Worm (Caenorhabditis elegans): ENCODE results near the gene ZK470.4.

The ZK470.4 gene

DNA sequence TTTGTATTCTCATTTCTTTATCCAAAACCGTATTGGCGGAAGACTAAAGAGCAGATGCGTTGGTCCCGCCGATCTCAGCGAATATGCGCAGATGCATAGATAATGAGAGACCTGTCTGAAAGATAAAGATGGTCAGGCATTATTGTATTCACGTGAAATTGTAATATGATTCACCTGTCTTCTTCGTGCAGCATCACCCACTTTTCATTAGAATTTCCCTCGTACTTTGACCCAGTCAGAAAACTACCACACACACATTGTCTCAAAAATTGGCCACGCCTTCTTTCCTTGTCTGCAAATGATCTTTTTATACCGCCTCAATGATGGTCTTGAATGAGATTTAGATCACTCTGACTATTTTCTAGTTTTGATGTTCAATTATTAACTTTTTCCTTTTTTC is 6.5 kb upstream of the ZK470.4 start:
- TF ChIP-seq ceh-13 (GFP tag; optimal IDR thresholded peaks at IDR 0.05) (no peak), flt-1 (GFP tag; IDR thresholded peaks at IDR 0.05) (no peak), aly-1 (tag; optimal IDR thresholded peaks at IDR 0.05) (no peak), sea-1 (GFP tag; conservative IDR thresholded peaks at IDR 0.05) (no peak), B0310.2 (tag; optimal IDR thresholded peaks at IDR 0.05) (no peak), hnd-1 (tag; optimal IDR thresholded peaks at IDR 0.05) (no peak), tbx-11 (GFP tag; IDR thresholded peaks at IDR 0.05) (no peak), F13C5.2 (tag; optimal IDR thresholded peaks at IDR 0.05) (no peak), ets-7 (tag; optimal IDR thresholded peaks at IDR 0.05) (no peak), hmbx-1 (tag; optimal IDR thresholded peaks at IDR 0.05) (no peak), hmg-4 (GFP tag; optimal IDR thresholded peaks at IDR 0.05) (no peak)

DNA sequence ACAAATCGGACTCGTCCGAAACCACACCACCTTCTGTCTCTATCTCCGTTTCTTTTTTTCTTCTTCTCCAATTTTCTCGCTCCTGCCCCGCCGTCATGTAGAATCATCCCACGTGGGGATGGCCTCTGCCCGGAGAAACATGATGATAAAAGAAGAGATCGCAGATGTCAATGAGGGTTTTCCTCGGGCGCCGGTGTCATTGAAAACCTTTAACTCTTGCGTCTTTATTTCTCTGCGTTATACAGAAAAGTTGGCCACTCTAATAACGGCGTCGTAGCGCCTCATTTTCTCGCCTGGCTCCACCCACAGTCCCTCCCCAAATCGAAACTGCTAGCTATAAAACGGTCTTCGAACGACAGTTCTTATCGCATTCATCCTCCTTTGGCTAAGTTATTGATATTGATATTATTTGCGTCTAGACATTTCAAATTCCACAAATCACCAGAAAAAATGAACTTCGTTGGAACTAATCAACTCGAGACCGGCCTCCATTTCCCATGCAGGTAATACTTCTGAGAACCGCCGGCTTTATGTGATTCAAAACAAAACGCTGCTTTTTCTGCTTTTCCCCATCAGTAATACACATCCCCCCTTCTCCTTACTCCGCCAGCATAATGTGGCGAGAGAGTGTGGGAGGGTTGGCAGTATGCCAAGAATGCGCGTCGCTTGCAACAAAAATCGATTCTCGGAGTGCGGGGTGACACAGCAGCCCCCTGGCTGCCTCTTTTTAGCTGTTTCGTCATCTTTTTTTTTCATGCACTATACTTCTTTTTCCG is 5.7 kb upstream of the ZK470.4 start:
- TF ChIP-seq ama-1 (optimal IDR thresholded peaks at IDR 0.05) (no peak), F13C5.2 (tag; optimal IDR thresholded peaks at IDR 0.05) (peak; percentile 31), tbx-11 (GFP tag; IDR thresholded peaks at IDR 0.05) (peak; percentile 54; the same call in 1 of the 2 replicates), ets-7 (tag; optimal IDR thresholded peaks at IDR 0.05) (no peak)

DNA sequence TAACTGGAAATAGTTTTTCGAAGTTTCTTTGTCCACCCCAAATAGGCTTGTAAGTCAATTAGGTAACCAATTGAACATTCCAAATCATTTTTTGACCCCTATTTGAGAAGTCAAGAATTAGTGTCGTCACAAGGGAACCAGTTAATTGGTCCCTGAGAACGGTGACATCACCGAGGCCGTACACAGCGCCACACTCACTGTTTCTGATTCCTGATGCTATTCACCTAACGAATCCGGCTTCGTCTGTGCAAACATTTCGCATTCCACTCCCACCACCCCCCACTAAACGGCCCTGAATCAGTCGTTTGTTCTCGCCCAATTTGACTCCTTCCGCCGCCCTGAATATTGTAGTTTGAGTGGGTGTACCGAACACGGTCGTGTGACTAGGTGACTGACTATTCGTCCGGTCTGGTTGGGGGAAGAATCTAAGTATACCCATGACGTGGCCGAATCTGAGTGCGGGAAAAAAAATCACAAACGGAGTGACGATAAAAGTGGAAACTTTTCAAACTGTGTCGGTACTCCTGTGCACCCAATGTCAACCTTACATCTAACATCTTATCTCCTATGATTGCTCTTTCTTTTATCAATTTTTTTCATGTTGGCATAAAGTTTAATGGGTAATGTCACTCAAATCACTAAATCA is 4.7 kb upstream of the ZK470.4 start:
- TF ChIP-seq ceh-13 (GFP tag; optimal IDR thresholded peaks at IDR 0.05), result no peak
- no peak for TF ChIP-seq ets-7 (tag; optimal IDR thresholded peaks at IDR 0.05)
- TF ChIP-seq hmbx-1 (tag; optimal IDR thresholded peaks at IDR 0.05), result no peak
- TF ChIP-seq B0310.2 (tag; optimal IDR thresholded peaks at IDR 0.05), result no peak
- no peak for TF ChIP-seq ama-1 (optimal IDR thresholded peaks at IDR 0.05)
- TF ChIP-seq hnd-1 (tag; optimal IDR thresholded peaks at IDR 0.05), result no peak
- no peak for TF ChIP-seq hmg-4 (GFP tag; optimal IDR thresholded peaks at IDR 0.05)
- no peak for TF ChIP-seq flt-1 (GFP tag; IDR thresholded peaks at IDR 0.05)
- no peak for TF ChIP-seq ceh-36 (tag; optimal IDR thresholded peaks at IDR 0.05)
- no peak for TF ChIP-seq F13C5.2 (tag; optimal IDR thresholded peaks at IDR 0.05)
- no peak for TF ChIP-seq scrt-1 (GFP tag; IDR thresholded peaks at IDR 0.05)
- no peak for TF ChIP-seq pes-1 (GFP tag; IDR thresholded peaks at IDR 0.05)
- TF ChIP-seq tbx-11 (GFP tag; IDR thresholded peaks at IDR 0.05), result no peak
- TF ChIP-seq tra-4 (tag; optimal IDR thresholded peaks at IDR 0.05), result no peak
- TF ChIP-seq sea-1 (GFP tag; conservative IDR thresholded peaks at IDR 0.05), result no peak

DNA sequence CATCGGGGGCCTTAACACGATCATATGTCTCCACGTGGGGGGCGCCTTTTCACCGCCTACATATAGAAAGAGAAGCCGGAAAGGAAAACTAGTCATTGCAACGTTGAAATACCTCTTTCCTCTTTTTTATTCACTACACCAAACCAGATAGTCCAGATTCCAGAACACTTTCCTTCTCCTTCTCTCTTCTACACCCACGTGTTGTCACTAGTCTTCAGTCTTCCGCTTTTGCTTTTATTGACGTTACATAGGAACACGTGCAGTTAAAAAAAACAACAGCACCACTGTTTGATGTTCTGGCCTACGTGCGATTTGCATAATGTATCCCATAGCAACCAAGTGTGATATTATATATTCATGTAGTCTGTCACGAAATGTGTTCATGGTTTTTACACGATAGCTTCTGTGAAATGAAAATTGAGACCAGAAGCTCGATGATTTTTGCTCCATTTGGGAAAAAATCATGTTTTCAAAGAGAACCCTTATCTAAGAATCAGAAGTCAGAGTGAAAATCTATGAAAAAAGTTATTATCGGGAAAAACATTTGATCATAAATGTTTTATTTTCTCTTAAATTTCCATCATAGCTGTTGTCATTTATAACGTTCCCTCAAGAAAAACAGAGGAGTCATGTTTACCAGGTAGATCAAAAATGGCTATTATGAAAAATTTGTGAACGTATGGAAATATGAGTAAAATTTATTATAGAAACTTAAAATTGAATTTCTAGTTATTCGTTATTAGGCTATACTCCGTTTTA is 3.9 kb upstream of the ZK470.4 start:
- TF ChIP-seq ama-1 (optimal IDR thresholded peaks at IDR 0.05), result no peak
- TF ChIP-seq scrt-1 (GFP tag; IDR thresholded peaks at IDR 0.05), result no peak
- TF ChIP-seq sea-1 (GFP tag; conservative IDR thresholded peaks at IDR 0.05), result no peak
- no peak for TF ChIP-seq tbx-11 (GFP tag; IDR thresholded peaks at IDR 0.05)

DNA sequence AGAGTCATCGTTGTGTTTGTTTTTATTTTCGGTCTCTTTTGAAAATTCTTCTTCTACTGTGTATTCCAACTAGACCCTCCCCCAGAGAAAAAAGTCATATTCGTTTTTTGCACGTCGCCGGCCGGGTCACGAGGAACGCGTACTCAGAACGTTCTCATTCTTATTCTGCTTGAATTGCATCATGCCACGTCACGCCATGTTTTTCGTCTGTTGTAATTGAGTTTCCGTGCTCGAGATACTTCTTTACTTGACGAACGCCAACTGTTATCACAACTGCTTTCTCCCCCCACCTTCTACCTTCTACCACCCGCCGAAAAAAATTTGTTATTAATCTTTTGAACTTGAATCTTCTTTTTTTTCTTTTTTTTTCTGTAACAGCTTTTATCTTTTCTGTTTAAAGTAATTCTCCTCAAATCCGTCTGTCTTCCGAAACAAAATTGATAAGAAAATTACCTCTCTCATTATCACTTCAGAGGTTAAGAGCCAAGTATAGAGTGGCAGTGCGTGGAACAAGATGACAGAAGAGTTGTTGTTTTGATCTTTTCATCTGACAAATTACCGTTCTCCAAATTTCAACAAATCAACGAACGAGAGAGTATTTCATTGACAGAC is 3.2 kb upstream of the ZK470.4 start:
- TF ChIP-seq pes-1 (GFP tag; IDR thresholded peaks at IDR 0.05), result no peak
- TF ChIP-seq scrt-1 (GFP tag; IDR thresholded peaks at IDR 0.05), result no peak
- TF ChIP-seq flt-1 (GFP tag; IDR thresholded peaks at IDR 0.05), result no peak
- TF ChIP-seq F13C5.2 (tag; optimal IDR thresholded peaks at IDR 0.05), result no peak
- TF ChIP-seq tbx-37 (GFP tag; conservative IDR thresholded peaks at IDR 0.05), result no peak
- no peak for TF ChIP-seq tra-4 (tag; optimal IDR thresholded peaks at IDR 0.05)
- TF ChIP-seq hmbx-1 (tag; optimal IDR thresholded peaks at IDR 0.05), result no peak
- no peak for TF ChIP-seq aly-1 (tag; optimal IDR thresholded peaks at IDR 0.05)
- TF ChIP-seq ama-1 (optimal IDR thresholded peaks at IDR 0.05), result no peak
- no peak for TF ChIP-seq B0310.2 (tag; optimal IDR thresholded peaks at IDR 0.05)
- TF ChIP-seq ceh-13 (GFP tag; optimal IDR thresholded peaks at IDR 0.05), result no peak
- no peak for TF ChIP-seq hnd-1 (tag; optimal IDR thresholded peaks at IDR 0.05)
- TF ChIP-seq hmg-4 (GFP tag; optimal IDR thresholded peaks at IDR 0.05), result no peak
- TF ChIP-seq tbx-11 (GFP tag; IDR thresholded peaks at IDR 0.05), result no peak
- TF ChIP-seq sea-1 (GFP tag; conservative IDR thresholded peaks at IDR 0.05), result no peak
- no peak for TF ChIP-seq ets-7 (tag; optimal IDR thresholded peaks at IDR 0.05)

DNA sequence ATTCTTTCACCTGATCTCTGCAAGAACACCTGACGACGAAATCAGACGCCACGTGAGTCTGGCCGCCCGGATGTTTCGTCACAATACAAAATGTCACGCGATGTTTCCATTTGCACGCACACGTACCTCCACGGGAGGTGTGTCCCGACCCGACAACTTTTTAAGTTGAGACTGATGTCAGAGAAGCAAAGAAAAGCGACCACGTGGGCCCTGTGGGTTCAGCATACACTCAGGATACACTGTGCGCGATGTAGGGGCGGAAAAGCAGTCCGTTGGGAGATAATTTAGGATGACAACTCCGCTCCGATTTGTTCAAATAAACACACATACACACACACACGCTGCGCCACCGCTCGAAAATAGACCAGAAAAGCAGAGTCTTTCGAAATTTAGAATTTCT is 2.6 kb upstream of the ZK470.4 start:
- no peak for TF ChIP-seq ceh-13 (GFP tag; optimal IDR thresholded peaks at IDR 0.05)
- no peak for TF ChIP-seq ama-1 (optimal IDR thresholded peaks at IDR 0.05)
- TF ChIP-seq hmbx-1 (tag; optimal IDR thresholded peaks at IDR 0.05), result no peak

DNA sequence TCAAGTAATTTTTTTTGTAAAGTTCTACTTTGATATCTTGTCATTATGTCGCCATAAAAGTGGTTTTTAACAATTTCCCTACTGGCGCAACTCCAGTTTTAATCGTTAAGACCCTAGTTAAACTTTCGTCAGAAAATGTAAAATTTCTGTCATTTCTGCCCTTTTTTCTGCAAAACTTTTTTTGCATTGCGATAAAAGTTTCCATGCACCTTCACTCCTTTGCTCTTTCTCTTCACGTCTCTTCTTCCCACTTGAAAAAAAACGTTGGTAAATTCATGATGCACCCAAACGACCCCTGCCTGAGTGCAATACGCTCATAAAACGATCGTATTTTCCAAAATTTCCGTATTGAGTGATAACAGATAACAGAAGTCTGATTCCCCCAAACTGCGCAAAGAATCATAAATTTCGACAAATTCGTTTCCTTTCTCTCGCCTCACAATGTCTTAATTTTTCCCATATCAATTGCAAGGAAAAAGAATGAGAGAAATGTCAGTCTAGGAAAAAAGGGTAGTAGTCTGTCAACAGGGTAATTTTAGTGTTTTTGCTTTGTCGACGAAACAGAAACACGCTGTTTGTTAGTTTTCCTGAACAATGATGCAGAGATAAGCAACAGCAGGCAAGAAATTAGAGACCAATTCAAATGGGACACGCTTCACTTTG is 1.3 kb upstream of the ZK470.4 start:
- no peak for TF ChIP-seq tbx-11 (GFP tag; IDR thresholded peaks at IDR 0.05)
- no peak for TF ChIP-seq scrt-1 (GFP tag; IDR thresholded peaks at IDR 0.05)
- TF ChIP-seq tbx-37 (GFP tag; conservative IDR thresholded peaks at IDR 0.05), result no peak
- TF ChIP-seq F13C5.2 (tag; optimal IDR thresholded peaks at IDR 0.05), result no peak
- TF ChIP-seq sea-1 (GFP tag; conservative IDR thresholded peaks at IDR 0.05), result no peak
- TF ChIP-seq flt-1 (GFP tag; IDR thresholded peaks at IDR 0.05), result no peak
- TF ChIP-seq hmg-4 (GFP tag; optimal IDR thresholded peaks at IDR 0.05), result no peak
- TF ChIP-seq hmbx-1 (tag; optimal IDR thresholded peaks at IDR 0.05), result no peak
- TF ChIP-seq pes-1 (GFP tag; IDR thresholded peaks at IDR 0.05), result no peak
- no peak for TF ChIP-seq ama-1 (optimal IDR thresholded peaks at IDR 0.05)
- no peak for TF ChIP-seq aly-1 (tag; optimal IDR thresholded peaks at IDR 0.05)
- no peak for TF ChIP-seq hnd-1 (tag; optimal IDR thresholded peaks at IDR 0.05)
- no peak for TF ChIP-seq ets-7 (tag; optimal IDR thresholded peaks at IDR 0.05)
- TF ChIP-seq ceh-13 (GFP tag; optimal IDR thresholded peaks at IDR 0.05), result no peak
- no peak for TF ChIP-seq B0310.2 (tag; optimal IDR thresholded peaks at IDR 0.05)
- TF ChIP-seq ceh-36 (tag; optimal IDR thresholded peaks at IDR 0.05), result no peak
- TF ChIP-seq tra-4 (tag; optimal IDR thresholded peaks at IDR 0.05), result no peak
